Worm (Caenorhabditis elegans) whole organism, L2 larva: Measurements from ENCODE around the gene mig-22.
A peak's percentile ranks its signal among the peaks of the same experiment; 100 is the strongest.

ENCODE experiments used
- C34F6.9 ChIP-seq: fragments of 150-350 bp; optimal IDR thresholded peaks from 2 replicates; lab custom pipeline; 2014; ENCODE audit warnings: missing biosample characterization, missing genetic modification characterization
- F13H6.1 ChIP-seq: sonication (generic microtip); optimal IDR thresholded peaks from 2 replicates; lab custom pipeline; 2016; ENCODE audit warnings: missing genetic modification characterization, missing compliant biosample characterization
- R02D3.7 ChIP-seq: fragments of 150-350 bp; optimal IDR thresholded peaks from 2 replicates; lab custom pipeline; 2014; ENCODE audit warnings: missing biosample characterization, missing genetic modification characterization
- Y55F3AM.14 ChIP-seq: fragments of 200-800 bp; sonication (Bioruptor generic); optimal IDR thresholded peaks from 2 replicates; lab custom pipeline; 2018; ENCODE audit warnings: mild to moderate bottlenecking, missing genetic modification characterization, missing compliant biosample characterization
- ZK546.5 ChIP-seq: sonication (generic microtip); optimal IDR thresholded peaks from 2 replicates; lab custom pipeline; 2017; ENCODE audit warnings: missing biosample characterization, missing genetic modification characterization
- alr-1 ChIP-seq: fragments of 150-350 bp; optimal IDR thresholded peaks from 2 replicates; lab custom pipeline; 2014; ENCODE audit warnings: missing biosample characterization, missing genetic modification characterization
- aly-2 ChIP-seq: fragments of 150-350 bp; optimal IDR thresholded peaks from 2 replicates; lab custom pipeline; 2014; ENCODE audit warnings: missing biosample characterization, missing genetic modification characterization
- ama-1 ChIP-seq: fragments of 150-350 bp; optimal IDR thresholded peaks from 2 replicates; lab custom pipeline; 2018; ENCODE audit warnings: inconsistent platforms
- blmp-1 ChIP-seq: sonication (generic microtip); optimal IDR thresholded peaks from 2 replicates; lab custom pipeline; 2017; ENCODE audit warnings: missing genetic modification characterization, mild to moderate bottlenecking, missing compliant biosample characterization, antibody characterized with exemption, moderate library complexity; ENCODE audit not compliant: insufficient read depth
- ceh-16 ChIP-seq: fragments of 150-350 bp; optimal IDR thresholded peaks from 2 replicates; lab custom pipeline; 2014; ENCODE audit warnings: missing biosample characterization, missing genetic modification characterization
- ceh-82 ChIP-seq: fragments of 150-350 bp; optimal IDR thresholded peaks from 2 replicates; lab custom pipeline; 2014; ENCODE audit warnings: missing biosample characterization, missing genetic modification characterization
- crh-2 ChIP-seq: sonication (generic microtip); optimal IDR thresholded peaks from 2 replicates; lab custom pipeline; 2017; ENCODE audit warnings: missing biosample characterization, missing genetic modification characterization
- dmd-4 ChIP-seq: sonication (generic microtip); optimal IDR thresholded peaks from 2 replicates; lab custom pipeline; 2017; ENCODE audit warnings: missing biosample characterization, missing genetic modification characterization
- egl-27 ChIP-seq: sonication (generic microtip); optimal IDR thresholded peaks from 3 replicates; lab custom pipeline; 2017; ENCODE audit warnings: missing biosample characterization, missing genetic modification reagents, missing genetic modification characterization
- elt-1 ChIP-seq: fragments of 150-350 bp; optimal IDR thresholded peaks from 2 replicates; lab custom pipeline; 2014; ENCODE audit warnings: missing biosample characterization, missing genetic modification characterization
- elt-3 ChIP-seq: sonication (generic microtip); optimal IDR thresholded peaks from 2 replicates; lab custom pipeline; 2017; ENCODE audit warnings: missing biosample characterization, missing genetic modification characterization
- fos-1 ChIP-seq: fragments of 150-350 bp; optimal IDR thresholded peaks from 2 replicates; lab custom pipeline; 2014; ENCODE audit warnings: missing biosample characterization, missing genetic modification characterization
- gmeb-1 ChIP-seq: fragments of 150-350 bp; optimal IDR thresholded peaks from 2 replicates; lab custom pipeline; 2014; ENCODE audit warnings: missing biosample characterization, missing genetic modification characterization
- lin-13 ChIP-seq: fragments of 150-350 bp; optimal IDR thresholded peaks from 2 replicates; lab custom pipeline; 2014; ENCODE audit warnings: missing biosample characterization, missing genetic modification reagents, missing genetic modification characterization
- lin-39 ChIP-seq: fragments of 150-350 bp; optimal IDR thresholded peaks from 2 replicates; lab custom pipeline; 2014; ENCODE audit warnings: missing biosample characterization, missing genetic modification reagents, missing genetic modification characterization
- lsy-2 ChIP-seq, 2 experiments: fragments of 150-350 bp in 1 of 2; sonication (generic microtip) in 1 of 2; optimal IDR thresholded peaks; 2 replicates each; lab custom pipeline; 2014 to 2017; ENCODE audit warnings: missing biosample characterization in 2 of 2, missing genetic modification characterization in 2 of 2
- mab-5 ChIP-seq: fragments of 150-350 bp; optimal IDR thresholded peaks from 2 replicates; lab custom pipeline; 2014; ENCODE audit warnings: missing biosample characterization, missing genetic modification characterization
- mbf-1 ChIP-seq: sonication (generic microtip); optimal IDR thresholded peaks from 2 replicates; lab custom pipeline; 2017; ENCODE audit warnings: missing biosample characterization, missing genetic modification characterization
- mdl-1 ChIP-seq, 2 experiments: fragments of 150-350 bp in 1 of 2; sonication (generic microtip) in 1 of 2; optimal IDR thresholded peaks; 2 replicates each; lab custom pipeline; 2017; ENCODE audit warnings: missing biosample characterization in 2 of 2, missing genetic modification characterization in 2 of 2
- nhr-10 ChIP-seq: sonication (generic microtip); optimal IDR thresholded peaks from 2 replicates; lab custom pipeline; 2017; ENCODE audit warnings: missing biosample characterization, missing genetic modification characterization
- nhr-11 ChIP-seq: fragments of 150-350 bp; optimal IDR thresholded peaks from 2 replicates; lab custom pipeline; 2014; ENCODE audit warnings: missing biosample characterization, missing genetic modification characterization
- nhr-12 ChIP-seq: fragments of 150-350 bp; optimal IDR thresholded peaks from 2 replicates; lab custom pipeline; 2014; ENCODE audit warnings: missing biosample characterization, missing genetic modification characterization
- nhr-129 ChIP-seq: fragments of 150-350 bp; optimal IDR thresholded peaks from 2 replicates; lab custom pipeline; 2014; ENCODE audit warnings: missing biosample characterization, missing genetic modification characterization
- nhr-21 ChIP-seq: fragments of 150-350 bp; optimal IDR thresholded peaks from 2 replicates; lab custom pipeline; 2014; ENCODE audit warnings: missing biosample characterization, missing genetic modification characterization
- nhr-23 ChIP-seq: fragments of 150-350 bp; optimal IDR thresholded peaks from 2 replicates; lab custom pipeline; 2014; ENCODE audit warnings: missing biosample characterization, missing genetic modification reagents, missing genetic modification characterization
- nhr-237 ChIP-seq: fragments of 150-350 bp; optimal IDR thresholded peaks from 2 replicates; lab custom pipeline; 2014; ENCODE audit warnings: missing biosample characterization, missing genetic modification characterization
- nhr-25 ChIP-seq: fragments of 150-350 bp; sonication (generic microtip); optimal IDR thresholded peaks from 3 replicates; lab custom pipeline; 2014; ENCODE audit warnings: missing biosample characterization, missing genetic modification characterization
- nhr-6 ChIP-seq: fragments of 150-350 bp; optimal IDR thresholded peaks from 2 replicates; lab custom pipeline; 2014; ENCODE audit warnings: missing biosample characterization, missing genetic modification characterization
- nhr-77 ChIP-seq: fragments of 150-350 bp; optimal IDR thresholded peaks from 2 replicates; lab custom pipeline; 2014; ENCODE audit warnings: missing biosample characterization, missing genetic modification characterization
- peb-1 ChIP-seq: fragments of 150-350 bp; optimal IDR thresholded peaks from 2 replicates; lab custom pipeline; 2014; ENCODE audit warnings: missing biosample characterization, missing genetic modification characterization
- sem-4 ChIP-seq: fragments of 150-350 bp; optimal IDR thresholded peaks from 2 replicates; lab custom pipeline; 2014; ENCODE audit warnings: missing biosample characterization, missing genetic modification reagents, missing genetic modification characterization
- skn-1 ChIP-seq: sonication (generic microtip); optimal IDR thresholded peaks from 2 replicates; lab custom pipeline; 2017; ENCODE audit warnings: missing biosample characterization, missing genetic modification characterization
- sma-3 ChIP-seq: sonication (generic microtip); optimal IDR thresholded peaks from 2 replicates; lab custom pipeline; 2016; ENCODE audit warnings: missing genetic modification reagents, missing genetic modification characterization, missing compliant biosample characterization
- sma-9 ChIP-seq, 2 experiments: fragments of 150-350 bp in 1 of 2; sonication (generic microtip) in 1 of 2; optimal IDR thresholded peaks; 2 replicates each; lab custom pipeline; 2014 to 2016; ENCODE audit warnings: missing genetic modification characterization in 2 of 2, mild to moderate bottlenecking in 1 of 2, missing biosample characterization in 1 of 2, missing compliant biosample characterization in 1 of 2, missing genetic modification reagents in 1 of 2, moderate library complexity in 1 of 2
- snpc-4 ChIP-seq: fragments of 150-350 bp; optimal IDR thresholded peaks from 2 replicates; lab custom pipeline; 2014; ENCODE audit warnings: missing biosample characterization, missing genetic modification characterization
- unc-39 ChIP-seq: fragments of 150-350 bp; optimal IDR thresholded peaks from 2 replicates; lab custom pipeline; 2014; ENCODE audit warnings: missing biosample characterization, missing genetic modification characterization
- unc-55 ChIP-seq: fragments of 150-350 bp; sonication (generic microtip); optimal IDR thresholded peaks from 3 replicates; lab custom pipeline; 2014; ENCODE audit warnings: missing biosample characterization, missing genetic modification reagents, missing genetic modification characterization
- unc-62 ChIP-seq: fragments of 150-350 bp; optimal IDR thresholded peaks from 2 replicates; lab custom pipeline; 2014; ENCODE audit warnings: missing biosample characterization, missing genetic modification reagents, missing genetic modification characterization
- ztf-1 ChIP-seq: fragments of 200-800 bp; sonication (Bioruptor generic); conservative IDR thresholded peaks from 2 replicates; pipeline ENCODE4 v1.3.6; 2022; ENCODE audit warnings: missing genetic modification characterization, missing compliant biosample characterization
- ztf-11 ChIP-seq: sonication (generic microtip); optimal IDR thresholded peaks from 2 replicates; lab custom pipeline; 2017; ENCODE audit warnings: missing biosample characterization, missing genetic modification characterization
- ztf-4 ChIP-seq: fragments of 150-350 bp; optimal IDR thresholded peaks from 2 replicates; lab custom pipeline; 2014; ENCODE audit warnings: missing biosample characterization, missing genetic modification characterization

Gene mig-22

ce11 chrIII:8741276-8741860 lies 25.8 kb downstream of the mig-22 start, which contains the start of gene pdhk-2 (continued):
- TF ChIP-seq nhr-23 (no peak), mab-5 (tag; lab: Kevin White, UChicago) (peak; percentile 92), sma-3 (GFP tag; lab: Kevin White, UChicago) (peak; percentile 93), unc-62 (GFP tag; lab: Kevin White, UChicago) (peak; percentile 57), elt-1 (tag; lab: Kevin White, UChicago) (no peak), ceh-82 (tag; lab: Kevin White, UChicago) (peak; percentile 77), nhr-6 (tag; lab: Kevin White, UChicago) (peak; percentile 75), blmp-1 (tag; lab: Kevin White, UChicago) (peak; percentile 47), peb-1 (no peak), nhr-237 (no peak), ama-1 (lab: Kevin White, UChicago) (peak; percentile 45), dmd-4 (no peak), nhr-77 (peak; percentile 85), unc-55 (peak; percentile 99), snpc-4 (peak; percentile 61)

ce11 chrIII:8739786-8740185 lies 27.4 kb downstream of the mig-22 start:
- TF ChIP-seq aly-2 (tag; lab: Kevin White, UChicago) (no peak), fos-1 (tag; lab: Kevin White, UChicago) (no peak), dmd-4 (no peak), C34F6.9 (peak; percentile 40), nhr-129 (tag; lab: Kevin White, UChicago) (peak; percentile 68), lsy-2 (tag; optimal IDR thresholded peaks at IDR 0.05; lab: Kevin White, UChicago) (peak in 1 of 2 experiments; percentile 26), unc-55 (no peak), ztf-4 (tag; lab: Kevin White, UChicago) (peak; percentile 32)

- TF ChIP-seq nhr-77 (no peak), sem-4 (peak; percentile 23), nhr-6 (tag; lab: Kevin White, UChicago) (no peak), dmd-4 (no peak), ztf-11 (tag; lab: Kevin White, UChicago) (no peak), ztf-1 (GFP tag; lab: Robert Waterston, UW) (no peak), snpc-4 (no peak), ceh-82 (tag; lab: Kevin White, UChicago) (no peak), mab-5 (tag; lab: Kevin White, UChicago) (no peak), lsy-2 (tag; optimal IDR thresholded peaks at IDR 0.05; lab: Kevin White, UChicago) (peak in 1 of 2 experiments; percentile 32), aly-2 (tag; lab: Kevin White, UChicago) (no peak), nhr-11 (tag; lab: Kevin White, UChicago) (no peak), lin-13 (GFP tag; lab: Kevin White, UChicago) (no peak), ceh-16 (no peak), R02D3.7 (no peak), F13H6.1 (tag; lab: Kevin White, UChicago) (peak; percentile 54), ama-1 (lab: Kevin White, UChicago) (no peak), skn-1 (tag; lab: Kevin White, UChicago) (no peak), sma-9 (GFP tag; optimal IDR thresholded peaks at IDR 0.05; lab: Kevin White, UChicago) (peak; percentile 95), sma-9 (tag; optimal IDR thresholded peaks at IDR 0.05; lab: Kevin White, UChicago) (no peak), gmeb-1 (tag; lab: Kevin White, UChicago) (peak; percentile 73), fos-1 (tag; lab: Kevin White, UChicago) (peak; percentile 95), nhr-237 (no peak), unc-39 (tag; lab: Kevin White, UChicago) (no peak), Y55F3AM.14 (GFP tag; lab: Kevin White, UChicago) (no peak), nhr-12 (tag; lab: Kevin White, UChicago) (no peak), blmp-1 (tag; lab: Kevin White, UChicago) (peak; percentile 47), mbf-1 (tag; lab: Kevin White, UChicago) (no peak), mdl-1 (tag; optimal IDR thresholded peaks at IDR 0.05; lab: Kevin White, UChicago) (peak; percentile 46 to 78), ztf-4 (tag; lab: Kevin White, UChicago) (no peak), ZK546.5 (tag; lab: Kevin White, UChicago) (no peak), unc-55 (no peak), nhr-23 (no peak), sma-3 (GFP tag; lab: Kevin White, UChicago) (peak; percentile 79), unc-62 (GFP tag; lab: Kevin White, UChicago) (no peak), egl-27 (tag; lab: Kevin White, UChicago) (no peak), peb-1 (no peak), elt-3 (tag; lab: Kevin White, UChicago) (no peak), nhr-25 (tag; lab: Kevin White, UChicago) (peak; percentile 88), C34F6.9 (no peak), crh-2 (tag; lab: Kevin White, UChicago) (peak; percentile 84), nhr-129 (tag; lab: Kevin White, UChicago) (peak; percentile 37), alr-1 (no peak), nhr-21 (peak; percentile 75), lin-39 (tag; lab: Kevin White, UChicago) (no peak), elt-1 (tag; lab: Kevin White, UChicago) (no peak), nhr-10 (tag; lab: Kevin White, UChicago) (no peak)
These were observed 28.0 kb downstream of the mig-22 start for ce11 chrIII:8739126-8739525.
